Worm (Caenorhabditis elegans) whole organism, mixed stage, embryonic: Measurements from ENCODE around the gene che-11.

Source experiments
- blmp-1 ChIP-seq: fragments of 150-350 bp; optimal IDR thresholded peaks from 2 replicates; lab custom pipeline; 2014; ENCODE audit warnings: missing biosample characterization, missing genetic modification characterization
- lsy-2 ChIP-seq: fragments of 150-350 bp; optimal IDR thresholded peaks from 2 replicates; lab custom pipeline; 2014; ENCODE audit warnings: missing biosample characterization, missing genetic modification characterization
- nhr-237 ChIP-seq: fragments of 150-350 bp; optimal IDR thresholded peaks from 2 replicates; lab custom pipeline; 2014; ENCODE audit warnings: missing biosample characterization, missing genetic modification characterization
- pha-4 ChIP-seq: fragments of 150-350 bp; optimal IDR thresholded peaks from 2 replicates; lab custom pipeline; 2018; ENCODE audit warnings: missing biosample characterization, missing genetic modification reagents, missing genetic modification characterization
- snpc-4 ChIP-seq: fragments of 150-350 bp; optimal IDR thresholded peaks from 2 replicates; lab custom pipeline; 2014; ENCODE audit warnings: missing biosample characterization, missing genetic modification characterization
- unc-62 ChIP-seq: fragments of 150-350 bp; optimal IDR thresholded peaks from 2 replicates; lab custom pipeline; 2014; ENCODE audit warnings: missing biosample characterization, missing genetic modification reagents, missing genetic modification characterization
- ztf-11 ChIP-seq: fragments of 150-350 bp; optimal IDR thresholded peaks from 2 replicates; lab custom pipeline; 2014; ENCODE audit warnings: missing biosample characterization, missing genetic modification characterization

DNA sequence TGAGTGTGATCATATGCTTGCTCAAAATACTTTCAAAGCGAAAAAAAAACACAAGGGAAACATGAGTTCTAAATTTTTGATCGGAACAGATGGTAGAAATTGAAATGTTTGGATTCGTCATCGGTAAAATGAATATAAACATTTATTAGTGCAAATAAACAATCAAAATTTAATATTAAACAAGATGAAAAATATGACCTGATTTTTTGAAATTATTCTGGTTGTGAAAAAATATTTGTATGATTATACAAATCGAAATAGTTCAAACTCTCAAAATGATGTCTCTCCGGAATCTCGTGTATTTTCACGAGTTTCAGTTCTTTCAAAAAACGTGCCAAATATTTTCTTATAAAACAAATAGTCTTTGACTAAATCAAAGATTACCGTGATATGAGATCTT, 30.1 kb downstream of the che-11 start, which contains the start of gene C13C4.7:
- no peak for TF ChIP-seq ztf-11
- TF ChIP-seq snpc-4 (tag; lab: Kevin White, UChicago): no peak
- no peak for TF ChIP-seq pha-4 (tag; lab: Kevin White, UChicago)
- no peak for TF ChIP-seq blmp-1 (tag; lab: Kevin White, UChicago)
- no peak for TF ChIP-seq nhr-237
- no peak for TF ChIP-seq lsy-2 (tag; lab: Kevin White, UChicago)
- no peak for TF ChIP-seq unc-62
